Fruit fly (Drosophila melanogaster) whole organism, embryonic: Measurements from ENCODE around the gene spirit.

Experiments used
- Bteb2 ChIP-seq: fragments of 200-800 bp; sonication (Bioruptor generic); optimal IDR thresholded peaks from 2 replicates; lab custom pipeline; 2016; ENCODE audit warnings: missing biosample characterization, missing genetic modification characterization
- CG10462 ChIP-seq: fragments of 200-800 bp; sonication (Bioruptor generic); optimal IDR thresholded peaks from 2 replicates; lab custom pipeline; 2016; ENCODE audit warnings: missing biosample characterization, missing genetic modification characterization
- CG11696 ChIP-seq: fragments of 200-800 bp; sonication (Bioruptor generic); IDR thresholded peaks from 2 replicates; pipeline ENCODE4 v1.3.6; 2022; ENCODE audit warnings: missing biosample characterization, missing genetic modification characterization
- CG13624 ChIP-seq: fragments of 200-800 bp; sonication (Bioruptor generic); optimal IDR thresholded peaks from 2 replicates; lab custom pipeline; 2016; ENCODE audit warnings: missing biosample characterization, missing genetic modification characterization
- CG14014 ChIP-seq: fragments of 200-800 bp; sonication (Bioruptor generic); IDR thresholded peaks from 2 replicates; pipeline ENCODE4 v1.3.6; 2022; ENCODE audit warnings: missing biosample characterization, missing genetic modification characterization
- CG14441 ChIP-seq: fragments of 200-800 bp; sonication (Bioruptor generic); IDR thresholded peaks from 2 replicates; pipeline ENCODE4 v1.3.6; 2022; ENCODE audit warnings: missing biosample characterization, missing genetic modification characterization
- CG14710 ChIP-seq: fragments of 200-800 bp; sonication (Bioruptor generic); optimal IDR thresholded peaks from 3 replicates; lab custom pipeline; 2019; ENCODE audit warnings: missing biosample characterization, mild to moderate bottlenecking, missing genetic modification characterization, moderate library complexity
- CG14860 ChIP-seq: fragments of 200-800 bp; sonication (Bioruptor generic); IDR thresholded peaks from 3 replicates; pipeline ENCODE4 v1.3.6; 2022; ENCODE audit warnings: missing biosample characterization, missing genetic modification characterization; ENCODE audit not compliant: partially characterized antibody
- CG17802 ChIP-seq: fragments of 200-800 bp; sonication (Bioruptor generic); optimal IDR thresholded peaks from 2 replicates; lab custom pipeline; 2018; ENCODE audit warnings: missing biosample characterization, mild to moderate bottlenecking, missing genetic modification characterization, moderate library complexity
- CG18599 ChIP-seq: fragments of 200-800 bp; sonication (Bioruptor generic); optimal IDR thresholded peaks from 3 replicates; lab custom pipeline; 2017; ENCODE audit warnings: missing biosample characterization, missing genetic modification characterization, mild to moderate bottlenecking, moderate library complexity, missing genetic modification reagents
- CG18619 ChIP-seq: fragments of 200-800 bp; sonication (Bioruptor generic); optimal IDR thresholded peaks from 3 replicates; lab custom pipeline; 2017; ENCODE audit warnings: missing biosample characterization, mild to moderate bottlenecking, missing genetic modification characterization
- CG31441 ChIP-seq: fragments of 200-800 bp; sonication (Bioruptor generic); IDR thresholded peaks from 2 replicates; pipeline ENCODE4 v1.3.6; 2022; ENCODE audit warnings: missing biosample characterization, missing genetic modification characterization
- CG3281 ChIP-seq: fragments of 200-800 bp; sonication (Bioruptor generic); optimal IDR thresholded peaks from 3 replicates; lab custom pipeline; 2017; ENCODE audit warnings: missing biosample characterization, mild to moderate bottlenecking, missing genetic modification characterization
- CG33557 ChIP-seq: fragments of 200-800 bp; sonication (Bioruptor generic); optimal IDR thresholded peaks from 2 replicates; lab custom pipeline; 2019; ENCODE audit warnings: missing biosample characterization, mild to moderate bottlenecking, missing genetic modification characterization, moderate library complexity
- CG4282 ChIP-seq: fragments of 200-800 bp; sonication (Bioruptor generic); optimal IDR thresholded peaks from 2 replicates; lab custom pipeline; 2016; ENCODE audit warnings: missing biosample characterization, missing genetic modification characterization
- CG4854 ChIP-seq: fragments of 200-800 bp; sonication (Bioruptor generic); optimal IDR thresholded peaks from 2 replicates; lab custom pipeline; 2016; ENCODE audit warnings: missing biosample characterization, missing genetic modification characterization, inconsistent platforms
- CG6175 ChIP-seq: fragments of 200-800 bp; sonication (Bioruptor generic); IDR thresholded peaks from 3 replicates; pipeline ENCODE4 v1.3.6; 2022; ENCODE audit warnings: missing biosample characterization, missing genetic modification characterization
- CG7357 ChIP-seq: fragments of 200-800 bp; sonication (Bioruptor generic); IDR thresholded peaks from 3 replicates; pipeline ENCODE4 v1.3.6; 2022; ENCODE audit warnings: missing biosample characterization, missing genetic modification characterization
- CG7745 ChIP-seq: fragments of 200-800 bp; sonication (Bioruptor generic); optimal IDR thresholded peaks from 2 replicates; lab custom pipeline; 2018; ENCODE audit warnings: missing biosample characterization, mild to moderate bottlenecking, missing genetic modification characterization, moderate library complexity
- CG8388 ChIP-seq: fragments of 200-800 bp; sonication (Bioruptor generic); optimal IDR thresholded peaks from 2 replicates; lab custom pipeline; 2019; ENCODE audit warnings: missing biosample characterization, mild to moderate bottlenecking, missing genetic modification characterization, moderate library complexity
- CG9727 ChIP-seq: fragments of 200-800 bp; sonication (Bioruptor generic); optimal IDR thresholded peaks from 3 replicates; lab custom pipeline; 2017; ENCODE audit warnings: missing biosample characterization, mild to moderate bottlenecking, missing genetic modification characterization
- CG9876 ChIP-seq: fragments of 200-800 bp; sonication (Bioruptor generic); optimal IDR thresholded peaks from 2 replicates; lab custom pipeline; 2016; ENCODE audit warnings: missing biosample characterization, missing genetic modification characterization
- Deaf1 ChIP-seq: fragments of 200-800 bp; optimal IDR thresholded peaks from 3 replicates; lab custom pipeline; 2019; ENCODE audit warnings: missing biosample characterization, mild to moderate bottlenecking, missing genetic modification characterization, moderate library complexity
- E2f1 ChIP-seq: fragments of 200-800 bp; sonication (Bioruptor generic); IDR thresholded peaks from 2 replicates; pipeline ENCODE4 v1.3.6; 2022; ENCODE audit warnings: missing biosample characterization, missing genetic modification characterization
- Ets97D ChIP-seq: fragments of 200-800 bp; sonication (Bioruptor generic); optimal IDR thresholded peaks from 3 replicates; lab custom pipeline; 2016; ENCODE audit warnings: missing biosample characterization, missing genetic modification characterization
- Fer2 ChIP-seq: fragments of 200-800 bp; sonication (Bioruptor generic); optimal IDR thresholded peaks from 2 replicates; lab custom pipeline; 2018; ENCODE audit warnings: missing biosample characterization, mild to moderate bottlenecking, missing genetic modification characterization, moderate library complexity
- HLH54F ChIP-seq: fragments of 200-800 bp; sonication (Bioruptor generic); optimal IDR thresholded peaks from 3 replicates; lab custom pipeline; 2016; ENCODE audit warnings: missing biosample characterization, missing genetic modification characterization
- Hmx ChIP-seq: fragments of 200-800 bp; sonication (Bioruptor generic); optimal IDR thresholded peaks from 2 replicates; lab custom pipeline; 2016; ENCODE audit warnings: missing biosample characterization, missing genetic modification characterization
- Meics ChIP-seq: fragments of 200-800 bp; sonication (Bioruptor generic); optimal IDR thresholded peaks from 2 replicates; lab custom pipeline; 2017; ENCODE audit warnings: missing biosample characterization, mild to moderate bottlenecking, missing genetic modification characterization
- Neu2 ChIP-seq: fragments of 200-800 bp; sonication (Bioruptor generic); optimal IDR thresholded peaks from 3 replicates; lab custom pipeline; 2016; ENCODE audit warnings: missing biosample characterization, missing genetic modification characterization, borderline replicate concordance
- Nf-YA ChIP-seq: fragments of 200-800 bp; sonication (Bioruptor generic); IDR thresholded peaks from 2 replicates; pipeline ENCODE4 v1.3.6; 2022; ENCODE audit warnings: missing biosample characterization, missing genetic modification characterization
- Nf-YB ChIP-seq: fragments of 200-800 bp; sonication (Bioruptor generic); optimal IDR thresholded peaks from 3 replicates; lab custom pipeline; 2019; ENCODE audit warnings: missing biosample characterization, mild to moderate bottlenecking, missing genetic modification characterization, moderate library complexity
- Nf-YC ChIP-seq: fragments of 200-800 bp; optimal IDR thresholded peaks from 3 replicates; lab custom pipeline; 2019; ENCODE audit warnings: missing biosample characterization, mild to moderate bottlenecking, missing genetic modification characterization, moderate library complexity
- Sox102F ChIP-seq: fragments of 200-800 bp; sonication (Bioruptor generic); optimal IDR thresholded peaks from 2 replicates; lab custom pipeline; 2018; ENCODE audit warnings: missing biosample characterization, mild to moderate bottlenecking, missing genetic modification characterization, moderate library complexity
- cad ChIP-seq: fragments of >200 bp; optimal IDR thresholded peaks from 2 replicates; lab custom pipeline; 2017; ENCODE audit warnings: missing biosample characterization, missing genetic modification characterization
- caup ChIP-seq: fragments of 200-800 bp; sonication (Bioruptor generic); optimal IDR thresholded peaks from 3 replicates; lab custom pipeline; 2017; ENCODE audit warnings: missing biosample characterization, mild to moderate bottlenecking, missing genetic modification characterization, moderate library complexity; ENCODE audit not compliant: severe bottlenecking
- cg ChIP-seq: fragments of 200-800 bp; sonication (Bioruptor generic); optimal IDR thresholded peaks from 3 replicates; lab custom pipeline; 2019; ENCODE audit warnings: missing biosample characterization, mild to moderate bottlenecking, missing genetic modification characterization, moderate library complexity
- crp ChIP-seq, 2 experiments: fragments of 200-800 bp; sonication (Bioruptor generic); optimal IDR thresholded peaks; 2 replicates in 1 of 2; 3 replicates in 1 of 2; lab custom pipeline; 2017; ENCODE audit warnings: missing biosample characterization in 2 of 2, missing genetic modification characterization in 2 of 2, mild to moderate bottlenecking in 1 of 2, moderate library complexity in 1 of 2
- disco-r ChIP-seq: fragments of 200-800 bp; sonication (Bioruptor generic); optimal IDR thresholded peaks from 2 replicates; lab custom pipeline; 2016; ENCODE audit warnings: missing biosample characterization, missing genetic modification characterization
- grau ChIP-seq: fragments of 200-800 bp; optimal IDR thresholded peaks from 3 replicates; lab custom pipeline; 2019; ENCODE audit warnings: missing biosample characterization, mild to moderate bottlenecking, missing genetic modification characterization, moderate library complexity
- insv ChIP-seq, 2 experiments: fragments of 200-800 bp; sonication (Bioruptor generic); optimal IDR thresholded peaks; 3 replicates each; lab custom pipeline; 2016 to 2018; ENCODE audit warnings: missing biosample characterization in 2 of 2, missing genetic modification characterization in 2 of 2
- knrl ChIP-seq: fragments of 200-800 bp; sonication (Bioruptor generic); IDR thresholded peaks from 3 replicates; pipeline ENCODE4 v1.3.6; 2022; ENCODE audit warnings: missing biosample characterization, missing genetic modification characterization; ENCODE audit not compliant: partially characterized antibody
- lola ChIP-seq, 3 experiments: fragments of >200 bp in 2 of 3; fragments of 200-800 bp in 1 of 3; sonication (Bioruptor generic) in 1 of 3; optimal IDR thresholded peaks; 2 replicates each; lab custom pipeline; 2017 to 2019; ENCODE audit warnings: missing biosample characterization in 3 of 3, missing genetic modification characterization in 3 of 3, mild to moderate bottlenecking in 1 of 3, moderate library complexity in 1 of 3
- nau ChIP-seq: fragments of 200-800 bp; sonication (Bioruptor generic); optimal IDR thresholded peaks from 3 replicates; lab custom pipeline; 2017; ENCODE audit warnings: missing biosample characterization, mild to moderate bottlenecking, missing genetic modification characterization, missing genetic modification reagents
- pb ChIP-seq: fragments of 200-800 bp; sonication (Bioruptor generic); optimal IDR thresholded peaks from 3 replicates; lab custom pipeline; 2016; ENCODE audit warnings: missing biosample characterization, missing genetic modification characterization
- sd ChIP-seq: fragments of 200-800 bp; sonication (Bioruptor generic); optimal IDR thresholded peaks from 3 replicates; lab custom pipeline; 2018; ENCODE audit warnings: missing biosample characterization, mild to moderate bottlenecking, missing genetic modification characterization, moderate library complexity
- stwl ChIP-seq: fragments of 200-800 bp; sonication (Bioruptor generic); optimal IDR thresholded peaks from 3 replicates; lab custom pipeline; 2018; ENCODE audit warnings: missing biosample characterization, mild to moderate bottlenecking, missing genetic modification characterization, moderate library complexity
- wek ChIP-seq: fragments of 200-800 bp; sonication (Bioruptor generic); optimal IDR thresholded peaks from 3 replicates; lab custom pipeline; 2018; ENCODE audit warnings: missing biosample characterization, mild to moderate bottlenecking, missing genetic modification characterization, moderate library complexity
- zf30C ChIP-seq: fragments of 200-800 bp; sonication (Bioruptor generic); optimal IDR thresholded peaks from 3 replicates; lab custom pipeline; 2018; ENCODE audit warnings: missing biosample characterization, mild to moderate bottlenecking, missing genetic modification characterization

The spirit gene

dm6 chrX:8538182-8538581, 35.2 kb downstream of the spirit start (continued):
- peak in 1 of 3 experiments; percentile 41 for TF ChIP-seq lola (GFP tag; optimal IDR thresholded peaks at IDR 0.05; lab: Kevin White, UChicago)
- TF ChIP-seq sd (tag; lab: Kevin White, UChicago) = peak; percentile 5
- TF ChIP-seq HLH54F (GFP tag; lab: Kevin White, UChicago) = peak; percentile 12
- TF ChIP-seq grau = peak; percentile 67
- peak; percentile 53 for TF ChIP-seq CG3281
- TF ChIP-seq CG18619 (GFP tag; lab: Kevin White, UChicago) = peak; percentile 7
- no peak for TF ChIP-seq cg
- peak; percentile 10 for TF ChIP-seq wek
- TF ChIP-seq Nf-YA (GFP tag; lab: Robert Waterston, UW) = peak; percentile 64; the same call in 1 of the 2 replicates
- no peak for TF ChIP-seq disco-r (GFP tag; lab: Kevin White, UChicago)
- TF ChIP-seq CG4854 (GFP tag; lab: Kevin White, UChicago) = peak; percentile 36
- TF ChIP-seq CG9876 (GFP tag; lab: Kevin White, UChicago) = no peak
- no peak for TF ChIP-seq Hmx (GFP tag; lab: Kevin White, UChicago)
- TF ChIP-seq knrl (GFP tag; lab: Robert Waterston, UW) = no peak
- TF ChIP-seq Meics (GFP tag; lab: Kevin White, UChicago) = peak; percentile 60
- no peak for TF ChIP-seq Ets97D (GFP tag; lab: Kevin White, UChicago)
- peak; percentile 2 for TF ChIP-seq CG33557 (GFP tag; lab: Kevin White, UChicago)
- peak; percentile 18 for TF ChIP-seq CG17802
- TF ChIP-seq CG31441 = peak; percentile 75
- TF ChIP-seq zf30C (GFP tag; lab: Kevin White, UChicago) = peak; percentile 46
- peak; percentile 15 for TF ChIP-seq caup (GFP tag; lab: Kevin White, UChicago)
- peak; percentile 61 for TF ChIP-seq CG9727 (GFP tag; lab: Kevin White, UChicago)
- peak; percentile 68 for TF ChIP-seq CG8388 (GFP tag; lab: Kevin White, UChicago)
- peak; percentile 8 for TF ChIP-seq Bteb2 (GFP tag; lab: Kevin White, UChicago)
- 0 out of 3 replicates have a peak, but pooled peaks have one; percentile 6 for TF ChIP-seq CG6175 (GFP tag; lab: Robert Waterston, UW)
- peak; percentile 75 for TF ChIP-seq CG18599 (GFP tag; lab: Kevin White, UChicago)
- no peak for TF ChIP-seq CG7745
- peak; percentile 65 for TF ChIP-seq E2f1
- TF ChIP-seq CG14014 (GFP tag; lab: Robert Waterston, UW) = peak; percentile 42; the same call in 1 of the 2 replicates
- TF ChIP-seq Sox102F (GFP tag; lab: Kevin White, UChicago) = peak; percentile 74
- TF ChIP-seq cad (GFP tag; lab: Kevin White, UChicago) = no peak
- TF ChIP-seq insv (GFP tag; optimal IDR thresholded peaks at IDR 0.05; lab: Kevin White, UChicago) = no peak
- TF ChIP-seq crp (GFP tag; optimal IDR thresholded peaks at IDR 0.05; lab: Kevin White, UChicago) = no peak
- TF ChIP-seq CG14441 (GFP tag; lab: Robert Waterston, UW) = peak; percentile 64
- TF ChIP-seq Fer2 (tag; lab: Kevin White, UChicago) = no peak
- no peak for TF ChIP-seq CG11696 (GFP tag; lab: Robert Waterston, UW)
- TF ChIP-seq CG7357 = 0 out of 3 replicates have a peak, but pooled peaks have one; percentile 51
- TF ChIP-seq CG14710 (tag; lab: Kevin White, UChicago) = peak; percentile 48
- TF ChIP-seq Neu2 (GFP tag; lab: Kevin White, UChicago) = no peak
- peak; percentile 16 for TF ChIP-seq CG13624
- TF ChIP-seq Nf-YB (GFP tag; lab: Kevin White, UChicago) = peak; percentile 32
- peak; percentile 8 for TF ChIP-seq pb (GFP tag; lab: Kevin White, UChicago)
- TF ChIP-seq Nf-YC (tag; lab: Kevin White, UChicago) = peak; percentile 5
- TF ChIP-seq stwl (tag; lab: Kevin White, UChicago) = no peak
- peak; percentile 28 for TF ChIP-seq CG10462
- TF ChIP-seq CG4282 = no peak
- peak; percentile 15 for TF ChIP-seq Deaf1 (tag; lab: Kevin White, UChicago)
- no peak for TF ChIP-seq CG14860
- TF ChIP-seq nau = peak; percentile 20
